Fruit fly (Drosophila melanogaster) whole organism, embryonic: ENCODE measurements around the gene rec.
A peak's percentile ranks its signal among the peaks of the same experiment; 100 is the strongest.

ENCODE experiments used
- ATbp ChIP-seq: fragments of 200-800 bp; sonication (Bioruptor generic); optimal IDR thresholded peaks from 2 replicates; lab custom pipeline; 2017; ENCODE audit warnings: missing biosample characterization, mild to moderate bottlenecking, missing genetic modification characterization, missing genetic modification reagents
- Atf6 ChIP-seq: fragments of 200-800 bp; sonication (Bioruptor generic); IDR thresholded peaks from 2 replicates; pipeline ENCODE4 v1.3.6; 2022; ENCODE audit warnings: missing biosample characterization, missing genetic modification characterization
- Bgb ChIP-seq: fragments of 200-800 bp; sonication (Bioruptor generic); IDR thresholded peaks from 2 replicates; pipeline ENCODE4 v1.3.6; 2022; ENCODE audit warnings: missing biosample characterization, missing genetic modification characterization; ENCODE audit not compliant: partially characterized antibody
- CG10321 ChIP-seq: fragments of 200-800 bp; sonication (Bioruptor generic); IDR thresholded peaks from 2 replicates; pipeline ENCODE4 v1.3.6; 2022; ENCODE audit warnings: missing biosample characterization, missing genetic modification characterization
- CG10431 ChIP-seq: fragments of 200-800 bp; sonication (Bioruptor generic); optimal IDR thresholded peaks from 3 replicates; lab custom pipeline; 2018; ENCODE audit warnings: missing biosample characterization, mild to moderate bottlenecking, missing genetic modification characterization
- CG13123 ChIP-seq: fragments of 200-800 bp; sonication (Bioruptor generic); optimal IDR thresholded peaks from 2 replicates; lab custom pipeline; 2016; ENCODE audit warnings: missing biosample characterization, missing genetic modification characterization
- CG13287 ChIP-seq: fragments of 200-800 bp; sonication (Bioruptor generic); IDR thresholded peaks from 2 replicates; pipeline ENCODE4 v1.3.6; 2022; ENCODE audit warnings: missing biosample characterization, missing genetic modification characterization; ENCODE audit not compliant: partially characterized antibody
- CG13775 ChIP-seq: fragments of 200-800 bp; sonication (Bioruptor generic); optimal IDR thresholded peaks from 3 replicates; lab custom pipeline; 2017; ENCODE audit warnings: missing biosample characterization, mild to moderate bottlenecking, missing genetic modification characterization
- CG15073 ChIP-seq: fragments of 200-800 bp; sonication (Bioruptor generic); optimal IDR thresholded peaks from 2 replicates; lab custom pipeline; 2016; ENCODE audit warnings: missing biosample characterization, missing genetic modification characterization
- CG15479 ChIP-seq: fragments of 200-800 bp; sonication (Bioruptor generic); optimal IDR thresholded peaks from 3 replicates; lab custom pipeline; 2019; ENCODE audit warnings: missing biosample characterization, mild to moderate bottlenecking, missing genetic modification characterization, moderate library complexity
- CG15601 ChIP-seq: fragments of 200-800 bp; sonication (Bioruptor generic); optimal IDR thresholded peaks from 3 replicates; lab custom pipeline; 2019; ENCODE audit warnings: missing biosample characterization, mild to moderate bottlenecking, missing genetic modification characterization, moderate library complexity
- CG16863 ChIP-seq: fragments of 200-800 bp; sonication (Bioruptor generic); optimal IDR thresholded peaks from 3 replicates; lab custom pipeline; 2016; ENCODE audit warnings: missing biosample characterization, missing genetic modification characterization
- CG17568 ChIP-seq: fragments of 200-800 bp; sonication (Bioruptor generic); optimal IDR thresholded peaks from 2 replicates; lab custom pipeline; 2018; ENCODE audit warnings: missing biosample characterization, mild to moderate bottlenecking, missing genetic modification characterization, moderate library complexity
- CG30431 ChIP-seq: fragments of 200-800 bp; sonication (Bioruptor generic); optimal IDR thresholded peaks from 2 replicates; lab custom pipeline; 2017; ENCODE audit warnings: missing biosample characterization, missing genetic modification characterization
- CG3281 ChIP-seq: fragments of 200-800 bp; sonication (Bioruptor generic); optimal IDR thresholded peaks from 3 replicates; lab custom pipeline; 2017; ENCODE audit warnings: missing biosample characterization, mild to moderate bottlenecking, missing genetic modification characterization
- CG3726 ChIP-seq: fragments of 200-800 bp; sonication (Bioruptor generic); IDR thresholded peaks from 3 replicates; pipeline ENCODE4, ENCODE4 v1.3.6; 2022; ENCODE audit warnings: missing biosample characterization, missing genetic modification characterization
- CG4328 ChIP-seq: fragments of 200-800 bp; sonication (Bioruptor generic); optimal IDR thresholded peaks from 3 replicates; lab custom pipeline; 2017; ENCODE audit warnings: missing biosample characterization, missing genetic modification reagents, missing genetic modification characterization
- CG4730 ChIP-seq: fragments of 200-800 bp; sonication (Bioruptor generic); IDR thresholded peaks from 2 replicates; pipeline ENCODE4 v1.3.6; 2022; ENCODE audit warnings: missing biosample characterization, missing genetic modification characterization
- CG8478 ChIP-seq: fragments of >200 bp; optimal IDR thresholded peaks from 2 replicates; lab custom pipeline; 2018
- CG9437 ChIP-seq: fragments of 200-800 bp; sonication (Bioruptor generic); optimal IDR thresholded peaks from 2 replicates; lab custom pipeline; 2018; ENCODE audit warnings: missing biosample characterization, mild to moderate bottlenecking, missing genetic modification characterization
- CkIIα-i1 ChIP-seq: fragments of 200-800 bp; sonication (Bioruptor generic); IDR thresholded peaks from 2 replicates; pipeline ENCODE4 v1.3.6; 2022; ENCODE audit warnings: missing biosample characterization, missing genetic modification characterization
- Drgx ChIP-seq: fragments of 200-800 bp; sonication (Bioruptor generic); IDR thresholded peaks from 2 replicates; pipeline ENCODE4 v1.3.6; 2022; ENCODE audit warnings: missing biosample characterization, missing genetic modification characterization
- Fer1 ChIP-seq: fragments of 200-800 bp; sonication (Bioruptor generic); optimal IDR thresholded peaks from 2 replicates; lab custom pipeline; 2017; ENCODE audit warnings: missing biosample characterization, mild to moderate bottlenecking, missing genetic modification characterization
- Gug ChIP-seq: fragments of 200-800 bp; sonication (Bioruptor generic); IDR thresholded peaks from 4 replicates; pipeline ENCODE4 v1.3.6; 2022; ENCODE audit warnings: missing biosample characterization, missing genetic modification characterization
- H15 ChIP-seq: fragments of 200-800 bp; sonication (Bioruptor generic); IDR thresholded peaks from 3 replicates; pipeline ENCODE4 v1.3.6; 2022; ENCODE audit warnings: missing biosample characterization, missing genetic modification characterization
- HHEX ChIP-seq: fragments of 200-800 bp; sonication (Bioruptor generic); optimal IDR thresholded peaks from 3 replicates; lab custom pipeline; 2017; ENCODE audit warnings: missing biosample characterization, mild to moderate bottlenecking, missing genetic modification characterization, missing genetic modification reagents
- HmgD ChIP-seq: fragments of 200-800 bp; sonication (Bioruptor generic); optimal IDR thresholded peaks from 3 replicates; lab custom pipeline; 2016; ENCODE audit warnings: missing biosample characterization, missing genetic modification characterization
- MBD-R2 ChIP-seq: fragments of 200-800 bp; sonication (Bioruptor generic); IDR thresholded peaks from 2 replicates; pipeline ENCODE4 v1.3.6; 2022; ENCODE audit warnings: missing biosample characterization, missing genetic modification characterization
- Mes4 ChIP-seq: fragments of 200-800 bp; sonication (Bioruptor generic); optimal IDR thresholded peaks from 2 replicates; lab custom pipeline; 2016; ENCODE audit warnings: missing biosample characterization, missing genetic modification characterization
- Mrtf ChIP-seq: fragments of 200-800 bp; sonication (Bioruptor generic); IDR thresholded peaks from 3 replicates; pipeline ENCODE4 v1.3.6; 2022; ENCODE audit warnings: missing biosample characterization, missing genetic modification characterization
- Nf-YA ChIP-seq: fragments of 200-800 bp; sonication (Bioruptor generic); IDR thresholded peaks from 2 replicates; pipeline ENCODE4 v1.3.6; 2022; ENCODE audit warnings: missing biosample characterization, missing genetic modification characterization
- Nf-YB ChIP-seq: fragments of 200-800 bp; sonication (Bioruptor generic); optimal IDR thresholded peaks from 3 replicates; lab custom pipeline; 2019; ENCODE audit warnings: missing biosample characterization, mild to moderate bottlenecking, missing genetic modification characterization, moderate library complexity
- Rfx ChIP-seq: fragments of 200-800 bp; sonication (Bioruptor generic); IDR thresholded peaks from 2 replicates; pipeline ENCODE4 v1.3.6; 2022; ENCODE audit warnings: missing biosample characterization, missing genetic modification characterization
- Sox102F ChIP-seq: fragments of 200-800 bp; sonication (Bioruptor generic); optimal IDR thresholded peaks from 2 replicates; lab custom pipeline; 2018; ENCODE audit warnings: missing biosample characterization, mild to moderate bottlenecking, missing genetic modification characterization, moderate library complexity
- Spps ChIP-seq: fragments of 200-800 bp; sonication (Bioruptor generic); optimal IDR thresholded peaks from 2 replicates; lab custom pipeline; 2018; ENCODE audit warnings: missing biosample characterization, mild to moderate bottlenecking, missing genetic modification characterization
- Sry-δ ChIP-seq: fragments of 200-800 bp; sonication (Bioruptor generic); optimal IDR thresholded peaks from 2 replicates; lab custom pipeline; 2016; ENCODE audit warnings: missing biosample characterization, missing genetic modification characterization
- cwo ChIP-seq: fragments of 200-800 bp; sonication (Bioruptor generic); optimal IDR thresholded peaks from 3 replicates; lab custom pipeline; 2017; ENCODE audit warnings: missing biosample characterization, missing genetic modification characterization, mild to moderate bottlenecking, moderate library complexity, missing genetic modification reagents
- da ChIP-seq: fragments of 200-800 bp; sonication (Bioruptor generic); optimal IDR thresholded peaks from 2 replicates; lab custom pipeline; 2016; ENCODE audit warnings: missing biosample characterization, missing genetic modification characterization
- dpn ChIP-seq, 2 experiments: fragments of 200-800 bp; sonication (Bioruptor generic); optimal IDR thresholded peaks; 3 replicates each; lab custom pipeline; 2016; ENCODE audit warnings: missing biosample characterization in 2 of 2, missing genetic modification characterization in 2 of 2
- fd64A ChIP-seq: fragments of 200-800 bp; sonication (Bioruptor generic); optimal IDR thresholded peaks from 3 replicates; lab custom pipeline; 2018; ENCODE audit warnings: missing biosample characterization, mild to moderate bottlenecking, missing genetic modification characterization
- grn ChIP-seq: fragments of 200-800 bp; sonication (Bioruptor generic); optimal IDR thresholded peaks from 3 replicates; lab custom pipeline; 2017; ENCODE audit warnings: missing biosample characterization, missing genetic modification characterization
- hbn ChIP-seq: fragments of 200-800 bp; sonication (Bioruptor generic); IDR thresholded peaks from 2 replicates; pipeline ENCODE4 v1.3.6; 2022; ENCODE audit warnings: missing biosample characterization, missing genetic modification characterization; ENCODE audit not compliant: partially characterized antibody
- maf-S ChIP-seq: fragments of 200-800 bp; sonication (Bioruptor generic); optimal IDR thresholded peaks from 2 replicates; lab custom pipeline; 2016; ENCODE audit warnings: missing biosample characterization, missing genetic modification characterization
- mirr ChIP-seq: fragments of 200-800 bp; sonication (Bioruptor generic); optimal IDR thresholded peaks from 3 replicates; lab custom pipeline; 2018; ENCODE audit warnings: missing biosample characterization, mild to moderate bottlenecking, missing genetic modification characterization
- nmo ChIP-seq: fragments of 200-800 bp; sonication (Bioruptor generic); optimal IDR thresholded peaks from 2 replicates; lab custom pipeline; 2018; ENCODE audit warnings: missing biosample characterization, mild to moderate bottlenecking, missing genetic modification characterization, moderate library complexity
- oc ChIP-seq: fragments of 200-800 bp; sonication (Bioruptor generic); optimal IDR thresholded peaks from 2 replicates; lab custom pipeline; 2018; ENCODE audit warnings: missing biosample characterization, mild to moderate bottlenecking, missing genetic modification characterization, moderate library complexity
- repo ChIP-seq: fragments of 200-800 bp; sonication (Bioruptor generic); optimal IDR thresholded peaks from 2 replicates; lab custom pipeline; 2016; ENCODE audit warnings: missing biosample characterization, missing genetic modification characterization
- slp2 ChIP-seq: fragments of 200-800 bp; sonication (Bioruptor generic); optimal IDR thresholded peaks from 2 replicates; lab custom pipeline; 2016; ENCODE audit warnings: missing biosample characterization, missing genetic modification characterization
- so ChIP-seq: fragments of 200-800 bp; sonication (Bioruptor generic); IDR thresholded peaks from 3 replicates; pipeline ENCODE4 v1.3.6; 2022; ENCODE audit warnings: missing biosample characterization, missing genetic modification characterization
- twi ChIP-seq: fragments of 200-800 bp; optimal IDR thresholded peaks from 2 replicates; lab custom pipeline; 2019; ENCODE audit warnings: missing biosample characterization, mild to moderate bottlenecking, missing genetic modification characterization, moderate library complexity
- tx ChIP-seq: fragments of 200-800 bp; sonication (Bioruptor generic); optimal IDR thresholded peaks from 2 replicates; lab custom pipeline; 2016; ENCODE audit warnings: missing biosample characterization, missing genetic modification characterization
- zfh1 ChIP-seq: fragments of 200-800 bp; sonication (Bioruptor generic); IDR thresholded peaks from 3 replicates; pipeline ENCODE4 v1.3.6; 2022; ENCODE audit warnings: missing biosample characterization, missing genetic modification characterization

The rec gene

dm6 chr3R:15857189-15857767 lies 24.8 kb upstream of the rec start, which contains the start of gene Hmt-1:
Gene Hmt-1 (minus strand): TSS chr3R:15857470.
- TF ChIP-seq CG17568 = no peak
- no peak for TF ChIP-seq CG8478 (lab: Kevin White, UChicago)
- no peak for TF ChIP-seq HmgD
- TF ChIP-seq tx (GFP tag; lab: Kevin White, UChicago) = no peak
- no peak for TF ChIP-seq CG4328
- TF ChIP-seq cwo (GFP tag; lab: Kevin White, UChicago) = peak; percentile 8
- no peak for TF ChIP-seq zfh1 (GFP tag; lab: Robert Waterston, UW)
- TF ChIP-seq repo = no peak
- no peak for TF ChIP-seq CG10431 (GFP tag; lab: Kevin White, UChicago)
- TF ChIP-seq fd64A (GFP tag; lab: Kevin White, UChicago) = no peak
- no peak for TF ChIP-seq CG15073 (GFP tag; lab: Kevin White, UChicago)
- no peak for TF ChIP-seq maf-S (GFP tag; lab: Kevin White, UChicago)
- no peak for TF ChIP-seq CG16863
- no peak for TF ChIP-seq Gug (GFP tag; lab: Robert Waterston, UW)
- TF ChIP-seq Drgx (GFP tag; lab: Robert Waterston, UW) = no peak
- TF ChIP-seq MBD-R2 (GFP tag; lab: Robert Waterston, UW) = peak; percentile 61; the same call in 1 of the 2 replicates
- peak; percentile 67 for TF ChIP-seq nmo (GFP tag; lab: Kevin White, UChicago)
- TF ChIP-seq CG3726 (GFP tag; lab: Robert Waterston, UW) = no peak
- TF ChIP-seq CkIIα-i1 = no peak
- no peak for TF ChIP-seq hbn (GFP tag; lab: Robert Waterston, UW)
- TF ChIP-seq da (GFP tag; lab: Kevin White, UChicago) = no peak
- TF ChIP-seq CG9437 (GFP tag; lab: Kevin White, UChicago) = no peak
- no peak for TF ChIP-seq so (GFP tag; lab: Robert Waterston, UW)
- TF ChIP-seq Mes4 (GFP tag; lab: Kevin White, UChicago) = no peak
- no peak for TF ChIP-seq ATbp (GFP tag; lab: Kevin White, UChicago)
- no peak for TF ChIP-seq Rfx
- TF ChIP-seq CG13123 (GFP tag; lab: Kevin White, UChicago) = no peak
- TF ChIP-seq CG4730 (GFP tag; lab: Robert Waterston, UW) = no peak
- TF ChIP-seq CG3281 = no peak
- no peak for TF ChIP-seq twi (tag; lab: Kevin White, UChicago)
- TF ChIP-seq slp2 (GFP tag; lab: Kevin White, UChicago) = no peak
- no peak for TF ChIP-seq dpn (GFP tag; optimal IDR thresholded peaks at IDR 0.05; lab: Kevin White, UChicago)
- TF ChIP-seq CG13775 = no peak
- no peak; the same call in 1 of the 2 replicates for TF ChIP-seq Bgb (GFP tag; lab: Robert Waterston, UW)
- TF ChIP-seq CG13287 (GFP tag; lab: Robert Waterston, UW) = peak; percentile 26
- no peak for TF ChIP-seq oc (tag; lab: Kevin White, UChicago)
- no peak for TF ChIP-seq Mrtf (GFP tag; lab: Robert Waterston, UW)
- TF ChIP-seq CG15479 = no peak
- TF ChIP-seq Spps = no peak
- no peak for TF ChIP-seq Fer1 (GFP tag; lab: Kevin White, UChicago)
- no peak for TF ChIP-seq CG30431 (GFP tag; lab: Kevin White, UChicago)
- TF ChIP-seq H15 (GFP tag; lab: Robert Waterston, UW) = no peak
- TF ChIP-seq Sry-δ (GFP tag; lab: Kevin White, UChicago) = peak; percentile 42
- TF ChIP-seq Atf6 = no peak
- no peak for TF ChIP-seq mirr (GFP tag; lab: Kevin White, UChicago)
- no peak for TF ChIP-seq CG15601 (tag; lab: Kevin White, UChicago)
- no peak for TF ChIP-seq Sox102F (GFP tag; lab: Kevin White, UChicago)
- no peak for TF ChIP-seq HHEX (GFP tag; lab: Kevin White, UChicago)
- TF ChIP-seq grn (GFP tag; lab: Kevin White, UChicago) = no peak
- TF ChIP-seq Nf-YB = peak; percentile 34
- TF ChIP-seq CG10321 (GFP tag; lab: Robert Waterston, UW) = no peak
- TF ChIP-seq Nf-YA (GFP tag; lab: Robert Waterston, UW) = no peak
